Worm (Caenorhabditis elegans) whole organism, young adult: Measurements from ENCODE around the gene eif-3.D.
A peak's percentile ranks its signal among the peaks of the same experiment; 100 is the strongest.

Experiments
- B0336.3 ChIP-seq: fragments of 200-800 bp; sonication (Bioruptor generic); IDR thresholded peaks from 2 replicates; pipeline ENCODE4 v1.3.6; 2022; ENCODE audit warnings: missing genetic modification characterization, missing compliant biosample characterization
- F10E7.11 ChIP-seq: sonication (generic microtip); optimal IDR thresholded peaks from 2 replicates; lab custom pipeline; 2017; ENCODE audit warnings: mild to moderate bottlenecking, missing genetic modification characterization, moderate library complexity, missing compliant biosample characterization
- F23B12.7 ChIP-seq: sonication (generic microtip); optimal IDR thresholded peaks from 2 replicates; lab custom pipeline; 2017; ENCODE audit warnings: missing genetic modification characterization, mild to moderate bottlenecking, missing compliant biosample characterization, antibody characterized with exemption, moderate library complexity; ENCODE audit not compliant: insufficient read depth
- F57A8.1 ChIP-seq: fragments of 200-800 bp; sonication (Bioruptor generic); optimal IDR thresholded peaks from 2 replicates; lab custom pipeline; 2018; ENCODE audit warnings: mild to moderate bottlenecking, missing genetic modification characterization, moderate library complexity, missing compliant biosample characterization
- F57C9.4 ChIP-seq: sonication (generic microtip); optimal IDR thresholded peaks from 2 replicates; lab custom pipeline; 2017; ENCODE audit warnings: mild to moderate bottlenecking, missing genetic modification characterization, missing compliant biosample characterization
- ama-1 ChIP-seq, 3 experiments: fragments of 150-350 bp in 1 of 3; sonication (generic microtip) in 2 of 3; optimal IDR thresholded peaks; 2 replicates each; lab custom pipeline; 2014 to 2018; ENCODE audit warnings: missing biosample characterization in 2 of 3, missing genetic modification characterization in 2 of 3, missing genetic modification reagents in 2 of 3
- atf-7 ChIP-seq: sonication (generic microtip); optimal IDR thresholded peaks from 2 replicates; lab custom pipeline; 2017; ENCODE audit warnings: mild to moderate bottlenecking, missing genetic modification characterization, missing compliant biosample characterization
- athp-1 ChIP-seq: sonication (generic microtip); optimal IDR thresholded peaks from 2 replicates; lab custom pipeline; 2017; ENCODE audit warnings: mild to moderate bottlenecking, missing genetic modification characterization, missing compliant biosample characterization
- attf-5 ChIP-seq: fragments of 200-800 bp; sonication (Bioruptor generic); optimal IDR thresholded peaks from 2 replicates; lab custom pipeline; 2018; ENCODE audit warnings: mild to moderate bottlenecking, missing genetic modification characterization, missing compliant biosample characterization
- bed-2 ChIP-seq: fragments of 200-800 bp; sonication (Bioruptor generic); IDR thresholded peaks from 2 replicates; pipeline ENCODE4 v1.3.6; 2022; ENCODE audit warnings: missing genetic modification reagents, missing genetic modification characterization, missing compliant biosample characterization
- cebp-1 ChIP-seq, 2 experiments: fragments of 200-800 bp in 1 of 2; sonication (Bioruptor generic) in 1 of 2; sonication (generic microtip) in 1 of 2; IDR thresholded peaks in 1 of 2; optimal IDR thresholded peaks in 1 of 2; 2 replicates each; pipeline versions ENCODE4 v1.3.6 to Lab custom; 2017 to 2022; ENCODE audit warnings: missing compliant biosample characterization in 2 of 2, missing genetic modification characterization in 2 of 2, mild to moderate bottlenecking in 1 of 2, missing genetic modification reagents in 1 of 2, moderate library complexity in 1 of 2
- cebp-2 ChIP-seq: fragments of 200-800 bp; sonication (Bioruptor generic); IDR thresholded peaks from 2 replicates; pipeline ENCODE4 v1.3.6; 2022; ENCODE audit warnings: missing genetic modification characterization, missing compliant biosample characterization
- ceh-27 ChIP-seq: fragments of 200-800 bp; sonication (Bioruptor generic); optimal IDR thresholded peaks from 2 replicates; lab custom pipeline; 2018; ENCODE audit warnings: mild to moderate bottlenecking, missing genetic modification characterization, moderate library complexity, missing compliant biosample characterization
- ceh-40 ChIP-seq: fragments of 200-800 bp; sonication (Bioruptor generic); IDR thresholded peaks from 2 replicates; pipeline ENCODE4 v1.3.6; 2022; ENCODE audit warnings: missing genetic modification characterization, missing compliant biosample characterization
- chd-7 ChIP-seq: sonication (generic microtip); optimal IDR thresholded peaks from 2 replicates; lab custom pipeline; 2016; ENCODE audit warnings: mild to moderate bottlenecking, missing genetic modification characterization, moderate library complexity, missing compliant biosample characterization
- die-1 ChIP-seq: sonication (generic microtip); optimal IDR thresholded peaks from 2 replicates; lab custom pipeline; 2016; ENCODE audit warnings: missing genotype, mild to moderate bottlenecking, missing genetic modification characterization, missing compliant biosample characterization
- dpl-1 ChIP-seq: fragments of 150-350 bp; optimal IDR thresholded peaks from 2 replicates; lab custom pipeline; 2014; ENCODE audit warnings: missing biosample characterization, missing genetic modification reagents, missing genetic modification characterization
- efl-1 ChIP-seq: fragments of 150-350 bp; optimal IDR thresholded peaks from 2 replicates; lab custom pipeline; 2014; ENCODE audit warnings: missing biosample characterization, missing genetic modification reagents, missing genetic modification characterization
- egl-18 ChIP-seq: fragments of 200-800 bp; sonication (Bioruptor generic); IDR thresholded peaks from 2 replicates; pipeline ENCODE4 v1.3.6; 2022; ENCODE audit warnings: missing genetic modification reagents, missing genetic modification characterization, missing compliant biosample characterization
- egl-44 ChIP-seq: fragments of 200-800 bp; sonication (Bioruptor generic); IDR thresholded peaks from 2 replicates; pipeline ENCODE4 v1.3.6; 2022; ENCODE audit warnings: missing genetic modification reagents, missing genetic modification characterization, missing compliant biosample characterization
- ets-4 ChIP-seq: fragments of 200-800 bp; sonication (Bioruptor generic); optimal IDR thresholded peaks from 2 replicates; lab custom pipeline; 2018; ENCODE audit warnings: mild to moderate bottlenecking, missing genetic modification characterization, missing compliant biosample characterization
- hmg-1.2 ChIP-seq: fragments of 200-800 bp; sonication (Bioruptor generic); IDR thresholded peaks from 2 replicates; pipeline ENCODE4 v1.3.6; 2022; ENCODE audit warnings: missing genetic modification reagents, missing genetic modification characterization, missing compliant biosample characterization
- hrde-1 ChIP-seq: sonication (generic microtip); optimal IDR thresholded peaks from 2 replicates; lab custom pipeline; 2016; ENCODE audit warnings: missing genetic modification characterization, mild to moderate bottlenecking, missing compliant biosample characterization, moderate library complexity, missing genotype, missing genetic modification reagents, borderline replicate concordance
- let-526 ChIP-seq: fragments of 200-800 bp; sonication (Bioruptor generic); IDR thresholded peaks from 2 replicates; pipeline ENCODE4 v1.3.6; 2022; ENCODE audit warnings: missing genetic modification reagents, missing genetic modification characterization, missing compliant biosample characterization
- lin-35 ChIP-seq, 3 experiments: fragments of 150-350 bp in 2 of 3; sonication (generic microtip) in 1 of 3; optimal IDR thresholded peaks; 2 replicates each; lab custom pipeline; 2014 to 2018; ENCODE audit warnings: missing biosample characterization in 3 of 3, missing genetic modification characterization in 3 of 3, missing genetic modification reagents in 3 of 3
- lir-1 ChIP-seq: fragments of 200-800 bp; sonication (Bioruptor generic); conservative IDR thresholded peaks from 2 replicates; pipeline ENCODE4 v1.3.6; 2022; ENCODE audit warnings: missing genetic modification reagents, missing genetic modification characterization, missing compliant biosample characterization
- lsl-1 ChIP-seq: fragments of 200-800 bp; sonication (Bioruptor generic); optimal IDR thresholded peaks from 2 replicates; lab custom pipeline; 2018; ENCODE audit warnings: mild to moderate bottlenecking, missing genetic modification characterization, moderate library complexity, missing compliant biosample characterization
- madf-6 ChIP-seq: fragments of 200-800 bp; sonication (Bioruptor generic); IDR thresholded peaks from 2 replicates; pipeline ENCODE4 v1.3.6; 2022; ENCODE audit warnings: missing genetic modification reagents, missing genetic modification characterization, missing compliant biosample characterization
- madf-8 ChIP-seq: fragments of 200-800 bp; sonication (Bioruptor generic); conservative IDR thresholded peaks from 2 replicates; pipeline ENCODE4 v1.3.6; 2022; ENCODE audit warnings: missing genetic modification reagents, missing genetic modification characterization, missing compliant biosample characterization
- nhr-120 ChIP-seq: fragments of 200-800 bp; sonication (Bioruptor generic); IDR thresholded peaks from 2 replicates; pipeline ENCODE4 v1.3.6; 2022; ENCODE audit warnings: missing genetic modification characterization, missing compliant biosample characterization
- pbrm-1 ChIP-seq: fragments of 200-800 bp; sonication (Bioruptor generic); IDR thresholded peaks from 2 replicates; pipeline ENCODE4 v1.3.6; 2022; ENCODE audit warnings: missing genetic modification reagents, missing genetic modification characterization, missing compliant biosample characterization
- rcor-1 ChIP-seq: fragments of 200-800 bp; sonication (Bioruptor generic); IDR thresholded peaks from 2 replicates; pipeline ENCODE4 v1.3.6; 2022; ENCODE audit warnings: missing genetic modification reagents, missing genetic modification characterization, missing compliant biosample characterization
- snpc-1.3 ChIP-seq: sonication (generic microtip); optimal IDR thresholded peaks from 2 replicates; lab custom pipeline; 2017; ENCODE audit warnings: missing genetic modification characterization, mild to moderate bottlenecking, missing compliant biosample characterization, antibody characterized with exemption, moderate library complexity, missing genotype, missing genetic modification reagents; ENCODE audit not compliant: insufficient read depth
- snpc-3.4 ChIP-seq: sonication (generic microtip); optimal IDR thresholded peaks from 2 replicates; lab custom pipeline; 2017; ENCODE audit warnings: missing genetic modification characterization, mild to moderate bottlenecking, missing compliant biosample characterization, antibody characterized with exemption, moderate library complexity, missing genotype, missing genetic modification reagents
- snpc-4 ChIP-seq, 5 experiments: fragments of 150-350 bp in 1 of 5; sonication (generic microtip) in 4 of 5; optimal IDR thresholded peaks; 2 replicates each; lab custom pipeline; 2014 to 2018; ENCODE audit warnings: missing genetic modification characterization in 5 of 5, missing biosample characterization in 3 of 5, antibody characterized with exemption in 2 of 5, mild to moderate bottlenecking in 2 of 5, missing compliant biosample characterization in 2 of 5, missing genotype in 2 of 5, moderate library complexity in 2 of 5, missing genetic modification reagents in 1 of 5
- unc-62 ChIP-seq: fragments of 150-350 bp; optimal IDR thresholded peaks from 2 replicates; lab custom pipeline; 2014; ENCODE audit warnings: missing biosample characterization, missing genetic modification reagents, missing genetic modification characterization
- xnd-1 ChIP-seq: sonication (generic microtip); optimal IDR thresholded peaks from 2 replicates; lab custom pipeline; 2016; ENCODE audit warnings: missing genotype, missing genetic modification reagents, missing genetic modification characterization, missing compliant biosample characterization
- ztf-18 ChIP-seq: sonication (generic microtip); optimal IDR thresholded peaks from 2 replicates; lab custom pipeline; 2016; ENCODE audit warnings: missing genotype, mild to moderate bottlenecking, missing genetic modification characterization, missing compliant biosample characterization
- ztf-22 ChIP-seq: fragments of 200-800 bp; sonication (Bioruptor generic); optimal IDR thresholded peaks from 2 replicates; lab custom pipeline; 2018; ENCODE audit warnings: mild to moderate bottlenecking, missing genetic modification characterization, moderate library complexity, missing compliant biosample characterization
- ztf-25 ChIP-seq: fragments of 200-800 bp; sonication (Bioruptor generic); IDR thresholded peaks from 2 replicates; pipeline ENCODE4 v1.3.6; 2022; ENCODE audit warnings: missing genetic modification reagents, missing genetic modification characterization, missing compliant biosample characterization
- ztf-28 ChIP-seq: fragments of 200-800 bp; sonication (Bioruptor generic); IDR thresholded peaks from 2 replicates; pipeline ENCODE4 v1.3.6; 2022; ENCODE audit warnings: missing genetic modification reagents, missing genetic modification characterization, missing compliant biosample characterization
- ztf-3 ChIP-seq: fragments of 200-800 bp; sonication (Bioruptor generic); optimal IDR thresholded peaks from 2 replicates; lab custom pipeline; 2018; ENCODE audit warnings: mild to moderate bottlenecking, missing genetic modification characterization, missing compliant biosample characterization
- ztf-6 ChIP-seq: fragments of 200-800 bp; sonication (Bioruptor generic); IDR thresholded peaks from 2 replicates; pipeline ENCODE4 v1.3.6; 2022; ENCODE audit warnings: missing genetic modification reagents, missing genetic modification characterization, missing compliant biosample characterization

eif-3.D gene

ce11 chrIII:8960664-8961063, 10.7 kb downstream of the eif-3.D start, which contains the start of gene ZK643.6:
ZK643.6 (minus strand) TSS chrIII:8960764.
- TF ChIP-seq nhr-120: no peak
- no peak for TF ChIP-seq die-1 (tag; lab: Kevin White, UChicago)
- no peak for TF ChIP-seq F57A8.1 (GFP tag; lab: Kevin White, UChicago)
- no peak for TF ChIP-seq hrde-1 (tag; lab: Kevin White, UChicago)
- TF ChIP-seq xnd-1 (tag; lab: Kevin White, UChicago): no peak
- no peak for TF ChIP-seq lir-1 (GFP tag; lab: Robert Waterston, UW)
- no peak for TF ChIP-seq ztf-25 (GFP tag; lab: Robert Waterston, UW)

- no peak for TF ChIP-seq ceh-40
- TF ChIP-seq attf-5 (GFP tag; lab: Kevin White, UChicago): peak; percentile 19
- TF ChIP-seq ama-1 (optimal IDR thresholded peaks at IDR 0.05; lab: Kevin White, UChicago): no peak
- peak in 1 of 2 experiments; percentile 64 for TF ChIP-seq ama-1 (GFP tag; optimal IDR thresholded peaks at IDR 0.05; lab: Kevin White, UChicago)
- 0 out of 2 replicates have a peak, but pooled peaks have one; percentile 15 for TF ChIP-seq rcor-1 (GFP tag; lab: Robert Waterston, UW)
- no peak for TF ChIP-seq ztf-22 (GFP tag; lab: Kevin White, UChicago)
- peak; percentile 23 for TF ChIP-seq ztf-18
- peak; percentile 8 for TF ChIP-seq snpc-4 (GFP tag; optimal IDR thresholded peaks at IDR 0.05; lab: Kevin White, UChicago)
- peak in 1 of 4 experiments; percentile 5 for TF ChIP-seq snpc-4 (tag; optimal IDR thresholded peaks at IDR 0.05; lab: Kevin White, UChicago)
- no peak for TF ChIP-seq ztf-28 (GFP tag; lab: Robert Waterston, UW)
- TF ChIP-seq F57C9.4: no peak
- TF ChIP-seq F23B12.7 (tag; lab: Kevin White, UChicago): peak; percentile 36
- peak; percentile 74 for TF ChIP-seq lsl-1 (GFP tag; lab: Kevin White, UChicago)
- peak; percentile 57 for TF ChIP-seq snpc-3.4 (tag; lab: Kevin White, UChicago)
- no peak for TF ChIP-seq cebp-2 (GFP tag; lab: Robert Waterston, UW)
- TF ChIP-seq ceh-27: peak; percentile 22
- TF ChIP-seq ztf-25 (GFP tag; lab: Robert Waterston, UW): no peak
- TF ChIP-seq ztf-6 (GFP tag; lab: Robert Waterston, UW): no peak
- peak; percentile 82 for TF ChIP-seq efl-1 (GFP tag; lab: Kevin White, UChicago)
- no peak for TF ChIP-seq hrde-1 (tag; lab: Kevin White, UChicago)
- no peak; the same call in 1 of the 2 replicates for TF ChIP-seq hmg-1.2 (GFP tag; lab: Robert Waterston, UW)
- TF ChIP-seq lin-35 (GFP tag; optimal IDR thresholded peaks at IDR 0.05; lab: Kevin White, UChicago): peak in 1 of 3 experiments; percentile 76
- no peak for TF ChIP-seq bed-2
- TF ChIP-seq ets-4 (GFP tag; lab: Kevin White, UChicago): no peak
- TF ChIP-seq dpl-1 (GFP tag; lab: Kevin White, UChicago): peak; percentile 63
- no peak for TF ChIP-seq chd-7 (tag; lab: Kevin White, UChicago)
- no peak for TF ChIP-seq atf-7 (tag; lab: Kevin White, UChicago)
- no peak for TF ChIP-seq pbrm-1 (GFP tag; lab: Robert Waterston, UW)
- no peak for TF ChIP-seq F10E7.11 (tag; lab: Kevin White, UChicago)
- peak; percentile 74 for TF ChIP-seq athp-1 (tag; lab: Kevin White, UChicago)
- TF ChIP-seq xnd-1 (tag; lab: Kevin White, UChicago): no peak
- peak; percentile 51 for TF ChIP-seq madf-8 (GFP tag; lab: Robert Waterston, UW)
- TF ChIP-seq B0336.3 (GFP tag; lab: Robert Waterston, UW): no peak
- peak; percentile 71 for TF ChIP-seq snpc-1.3 (tag; lab: Kevin White, UChicago)
- TF ChIP-seq ztf-3: no peak
- no peak for TF ChIP-seq egl-44 (GFP tag; lab: Robert Waterston, UW)
- TF ChIP-seq unc-62 (GFP tag; lab: Kevin White, UChicago): no peak
- TF ChIP-seq lir-1 (GFP tag; lab: Robert Waterston, UW): no peak
- no peak for TF ChIP-seq cebp-1 (GFP tag; IDR thresholded peaks at IDR 0.05; lab: Robert Waterston, UW)
- TF ChIP-seq cebp-1 (tag; optimal IDR thresholded peaks at IDR 0.05; lab: Kevin White, UChicago): peak; percentile 63
- no peak for TF ChIP-seq egl-18
- TF ChIP-seq let-526: no peak
- TF ChIP-seq madf-6 (GFP tag; lab: Robert Waterston, UW): peak; percentile 70
- TF ChIP-seq nhr-120: no peak
Measured at ce11 chrIII:8956146-8956646, 15.2 kb downstream of the eif-3.D start, which contains the start of the genes ZK643.5 and ZK643.2. ZK643.5 (minus strand) TSS chrIII:8956196. ZK643.2 (plus strand) TSS chrIII:8956540.
